Worm (Caenorhabditis elegans) whole organism, L2 larva: ENCODE data around the gene C28A5.6.

ENCODE experiments used
- mdl-1 ChIP-seq, 2 experiments: fragments of 150-350 bp in 1 of 2; sonication (generic microtip) in 1 of 2; optimal IDR thresholded peaks; 2 replicates each; lab custom pipeline; 2017; ENCODE audit warnings: missing biosample characterization in 2 of 2, missing genetic modification characterization in 2 of 2
- snpc-4 ChIP-seq: fragments of 150-350 bp; optimal IDR thresholded peaks from 2 replicates; lab custom pipeline; 2014; ENCODE audit warnings: missing biosample characterization, missing genetic modification characterization

- no peak for TF ChIP-seq mdl-1 (tag; optimal IDR thresholded peaks at IDR 0.05; lab: Kevin White, UChicago)
- no peak for TF ChIP-seq snpc-4
Observed at ce11 chrIII:4476806-4477205, 47.5 kb upstream of the C28A5.6 start.
